Worm (Caenorhabditis elegans) whole organism, young adult: ENCODE data around the gene T21H3.1.

Experiments used
- F10E7.11 ChIP-seq: sonication (generic microtip); optimal IDR thresholded peaks from 2 replicates; lab custom pipeline; 2017; ENCODE audit warnings: mild to moderate bottlenecking, missing genetic modification characterization, moderate library complexity, missing compliant biosample characterization
- egrh-3 ChIP-seq: fragments of 200-800 bp; sonication (Bioruptor generic); IDR thresholded peaks from 2 replicates; pipeline ENCODE4 v1.3.6; 2022; ENCODE audit warnings: missing genetic modification reagents, missing genetic modification characterization, missing compliant biosample characterization
- ets-4 ChIP-seq: fragments of 200-800 bp; sonication (Bioruptor generic); optimal IDR thresholded peaks from 2 replicates; lab custom pipeline; 2018; ENCODE audit warnings: mild to moderate bottlenecking, missing genetic modification characterization, missing compliant biosample characterization
- lin-54 ChIP-seq: fragments of 200-800 bp; sonication (Bioruptor generic); optimal IDR thresholded peaks from 2 replicates; lab custom pipeline; 2018; ENCODE audit warnings: mild to moderate bottlenecking, missing genetic modification characterization, missing compliant biosample characterization
- nhr-80 ChIP-seq: sonication (generic microtip); optimal IDR thresholded peaks from 2 replicates; lab custom pipeline; 2016; ENCODE audit warnings: missing genetic modification characterization, missing compliant biosample characterization
- somi-1 ChIP-seq: fragments of 200-800 bp; sonication (Bioruptor generic); optimal IDR thresholded peaks from 2 replicates; lab custom pipeline; 2018; ENCODE audit warnings: mild to moderate bottlenecking, missing genetic modification characterization, missing compliant biosample characterization
- tlf-1 ChIP-seq: fragments of 200-800 bp; sonication (Bioruptor generic); optimal IDR thresholded peaks from 2 replicates; lab custom pipeline; 2018; ENCODE audit warnings: mild to moderate bottlenecking, missing genetic modification characterization, missing compliant biosample characterization
- unc-130 ChIP-seq: sonication (generic microtip); optimal IDR thresholded peaks from 2 replicates; lab custom pipeline; 2016; ENCODE audit warnings: missing genetic modification reagents, missing genetic modification characterization, missing compliant biosample characterization
- ztf-3 ChIP-seq: fragments of 200-800 bp; sonication (Bioruptor generic); optimal IDR thresholded peaks from 2 replicates; lab custom pipeline; 2018; ENCODE audit warnings: mild to moderate bottlenecking, missing genetic modification characterization, missing compliant biosample characterization

ce11 chrV:1165090-1165761 is 11.3 kb upstream of the T21H3.1 start, which contains the start of gene ptr-16:
- no peak for TF ChIP-seq egrh-3 (GFP tag; lab: Robert Waterston, UW)
- no peak for TF ChIP-seq tlf-1 (GFP tag; lab: Kevin White, UChicago)
- no peak for TF ChIP-seq ets-4 (GFP tag; lab: Kevin White, UChicago)
- TF ChIP-seq nhr-80 (tag; lab: Kevin White, UChicago), result no peak
- TF ChIP-seq F10E7.11, result no peak
- no peak for TF ChIP-seq lin-54 (GFP tag; lab: Kevin White, UChicago)
- no peak for TF ChIP-seq ztf-3 (GFP tag; lab: Kevin White, UChicago)
- no peak for TF ChIP-seq somi-1 (GFP tag; lab: Kevin White, UChicago)
- TF ChIP-seq unc-130, result no peak
